Worm (Caenorhabditis elegans): ENCODE measurements around the gene Y47D7A.3.

The Y47D7A.3 gene

DNA sequence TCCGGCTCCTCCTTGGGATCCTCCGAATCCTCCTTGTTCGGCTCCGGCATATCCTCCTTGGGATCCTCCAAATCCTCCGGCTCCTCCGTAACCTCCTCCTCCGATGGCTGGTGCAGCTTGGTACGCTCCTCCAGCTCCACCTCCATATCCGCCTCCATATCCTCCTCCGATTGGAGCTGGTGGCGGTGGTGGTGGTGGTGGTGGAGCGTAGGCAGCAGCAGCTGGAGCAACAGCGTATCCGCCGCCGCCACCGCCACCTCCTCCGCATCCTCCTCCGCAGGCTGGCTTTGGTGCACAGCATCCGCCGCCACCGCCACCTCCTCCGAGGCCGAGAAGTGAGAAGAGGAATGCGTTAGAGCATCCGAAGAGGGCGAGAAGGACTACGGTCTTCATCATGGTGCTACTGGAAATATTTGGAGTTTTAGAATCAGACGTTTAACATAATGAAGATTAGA, 22.1 kb downstream of the Y47D7A.3 start, which contains the start of gene Y47D7A.15:
Gene Y47D7A.15, minus strand, starts transcription at position 405 of the 455 bp plus-strand sequence.
- TF ChIP-seq mml-1 (tag; optimal IDR thresholded peaks at IDR 0.05): no peak
- TF ChIP-seq snpc-4 (tag; optimal IDR thresholded peaks at IDR 0.05): no peak
- no peak for TF ChIP-seq egl-27 (tag; optimal IDR thresholded peaks at IDR 0.05)
- no peak for TF ChIP-seq daf-12 (tag; optimal IDR thresholded peaks at IDR 0.05)
- no peak for TF ChIP-seq fkh-10 (GFP tag; optimal IDR thresholded peaks at IDR 0.05)
- no peak for TF ChIP-seq nhr-28 (tag; optimal IDR thresholded peaks at IDR 0.05)
- TF ChIP-seq pqm-1 (tag; optimal IDR thresholded peaks at IDR 0.05): no peak
- no peak for TF ChIP-seq fos-1 (tag; optimal IDR thresholded peaks at IDR 0.05)
- no peak for TF ChIP-seq tbx-2 (tag; optimal IDR thresholded peaks at IDR 0.05)
- TF ChIP-seq zag-1 (tag; optimal IDR thresholded peaks at IDR 0.05): no peak
- TF ChIP-seq eor-1 (tag; optimal IDR thresholded peaks at IDR 0.05): no peak
- no peak for TF ChIP-seq ceh-9 (tag; optimal IDR thresholded peaks at IDR 0.05)
- no peak for TF ChIP-seq lin-15B (tag; optimal IDR thresholded peaks at IDR 0.05)
- no peak for TF ChIP-seq ztf-11 (tag; optimal IDR thresholded peaks at IDR 0.05)
- no peak for TF ChIP-seq hmg-11 (tag; optimal IDR thresholded peaks at IDR 0.05)
- TF ChIP-seq pha-4 (tag; optimal IDR thresholded peaks at IDR 0.05): no peak
- TF ChIP-seq nhr-12 (tag; optimal IDR thresholded peaks at IDR 0.05): no peak
- TF ChIP-seq ama-1 (optimal IDR thresholded peaks at IDR 0.05): no peak
- no peak for TF ChIP-seq lsy-12 (tag; optimal IDR thresholded peaks at IDR 0.05)

DNA sequence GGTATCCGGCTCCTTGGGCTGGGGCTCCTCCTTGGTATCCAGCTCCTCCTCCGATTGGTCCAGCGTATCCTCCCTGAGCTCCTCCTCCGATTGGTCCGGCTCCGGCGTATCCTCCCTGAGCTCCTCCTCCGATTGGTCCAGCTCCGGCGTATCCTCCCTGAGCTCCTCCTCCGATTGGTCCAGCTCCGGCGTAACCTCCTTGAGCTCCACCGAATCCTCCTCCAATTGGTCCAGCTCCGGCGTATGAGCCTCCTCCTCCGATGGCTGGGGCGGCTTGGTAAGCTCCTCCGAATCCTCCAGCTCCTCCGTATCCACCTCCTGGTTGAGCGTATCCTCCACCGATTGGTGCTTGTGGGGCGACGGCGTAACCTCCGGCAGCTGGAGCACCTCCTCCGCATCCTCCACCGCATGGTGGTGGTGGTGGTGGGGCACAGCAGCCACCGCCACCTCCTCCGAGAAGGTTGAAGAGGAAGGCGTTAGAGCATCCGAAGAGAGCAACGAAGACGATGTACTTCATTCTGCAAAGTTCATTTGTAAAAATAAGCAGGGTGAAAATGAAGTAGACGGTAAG, 24.8 kb downstream of the Y47D7A.3 start, which contains the start of gene Y47D7A.13:
Gene Y47D7A.13, minus strand, starts transcription at position 517 of the 571 bp plus-strand sequence.
- TF ChIP-seq nhr-25 (tag; optimal IDR thresholded peaks at IDR 0.05) (peak; percentile 31), nhr-23 (tag; optimal IDR thresholded peaks at IDR 0.05) (no peak)

DNA sequence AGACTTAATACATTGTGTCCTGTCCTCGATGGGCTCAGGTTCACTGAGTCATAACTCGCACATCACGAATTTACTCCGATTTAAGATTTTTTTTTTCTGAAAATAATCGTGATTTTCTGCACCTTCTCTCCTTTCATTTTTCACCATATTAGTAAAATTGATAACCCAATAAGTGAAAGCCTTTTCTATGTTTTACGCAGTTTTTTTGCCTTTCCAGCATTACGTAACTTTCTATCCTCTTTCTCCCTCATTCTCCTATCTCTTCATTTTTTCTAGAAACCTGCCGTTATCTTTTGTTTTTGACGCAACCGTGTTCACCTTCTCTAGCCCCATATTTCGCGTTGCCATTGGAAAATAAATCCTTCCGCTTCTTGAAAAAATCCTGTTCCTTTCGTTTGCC, 26.5 kb downstream of the Y47D7A.3 start:
- no peak for TF ChIP-seq lin-15B (tag; optimal IDR thresholded peaks at IDR 0.05)
- TF ChIP-seq nhr-25 (tag; optimal IDR thresholded peaks at IDR 0.05): peak; percentile 43

DNA sequence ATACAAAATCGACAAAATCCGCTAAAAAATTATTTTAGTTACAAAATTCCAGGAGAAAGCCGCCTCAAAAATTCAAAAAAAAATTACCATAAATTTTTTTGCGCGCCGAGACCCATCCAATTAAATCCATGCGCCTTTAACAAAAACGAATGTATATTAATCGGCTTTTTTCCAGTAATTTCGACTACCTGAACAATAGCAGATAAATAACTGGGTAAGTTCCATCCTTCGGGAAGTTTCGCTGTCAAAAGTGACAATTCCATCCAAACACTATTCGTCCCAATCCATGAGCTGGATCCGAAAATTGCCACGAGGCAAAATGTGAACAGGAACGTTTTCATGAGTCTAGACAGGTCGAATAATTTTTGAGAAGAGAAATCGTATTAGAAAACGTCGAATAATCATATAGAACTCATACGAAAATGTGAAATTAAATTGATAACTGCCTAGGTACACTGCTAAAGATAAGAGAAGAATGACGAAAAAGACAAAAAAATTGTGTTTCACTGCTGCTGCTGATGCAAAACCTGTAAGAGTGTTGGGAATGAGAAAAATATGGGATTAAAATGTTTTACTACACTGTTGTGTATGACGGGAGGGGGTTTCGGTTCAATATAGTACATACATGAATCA, 32.1 kb downstream of the Y47D7A.3 start, which contains the start of gene rft-1:
Gene rft-1, minus strand, starts transcription at position 475 of the 633 bp plus-strand sequence.
- TF ChIP-seq elt-2 (tag; optimal IDR thresholded peaks at IDR 0.05) (peak; percentile 50), ceh-82 (tag; optimal IDR thresholded peaks at IDR 0.05) (no peak), snpc-4 (tag; optimal IDR thresholded peaks at IDR 0.05) (no peak), pqm-1 (tag; optimal IDR thresholded peaks at IDR 0.05) (peak; percentile 12), eor-1 (tag; optimal IDR thresholded peaks at IDR 0.05) (no peak), mml-1 (tag; optimal IDR thresholded peaks at IDR 0.05) (no peak), hmg-11 (tag; optimal IDR thresholded peaks at IDR 0.05) (no peak), ztf-11 (tag; optimal IDR thresholded peaks at IDR 0.05) (no peak), skn-1 (tag; optimal IDR thresholded peaks at IDR 0.05) (no peak), fos-1 (tag; optimal IDR thresholded peaks at IDR 0.05) (no peak)

DNA sequence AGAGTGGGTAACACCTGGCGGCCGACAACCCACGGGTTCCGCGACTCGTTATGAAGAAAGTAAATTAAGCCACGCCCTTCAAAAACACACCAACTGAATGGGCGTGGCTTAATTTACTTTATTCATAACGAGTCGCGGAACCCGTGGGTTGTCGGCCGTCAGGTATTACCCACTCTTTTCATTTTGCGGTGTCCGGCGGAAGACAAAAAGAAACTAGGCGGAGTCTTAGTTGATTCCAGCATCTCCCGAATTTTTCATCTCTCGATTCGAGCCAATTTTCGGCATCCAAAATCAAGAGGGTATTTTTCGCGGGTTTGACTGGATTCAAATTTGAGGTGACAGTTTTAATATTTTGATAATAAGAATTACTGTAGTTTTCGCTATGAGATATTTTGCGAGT, 36.9 kb downstream of the Y47D7A.3 start:
- TF ChIP-seq daf-12 (tag; optimal IDR thresholded peaks at IDR 0.05) (no peak), unc-39 (tag; optimal IDR thresholded peaks at IDR 0.05) (no peak), ztf-11 (tag; optimal IDR thresholded peaks at IDR 0.05) (no peak), skn-1 (tag; optimal IDR thresholded peaks at IDR 0.05) (no peak), lin-39 (tag; optimal IDR thresholded peaks at IDR 0.05) (no peak), ztf-4 (tag; optimal IDR thresholded peaks at IDR 0.05) (no peak), egl-27 (tag; optimal IDR thresholded peaks at IDR 0.05) (no peak), elt-3 (tag; optimal IDR thresholded peaks at IDR 0.05) (no peak), ceh-28 (tag; optimal IDR thresholded peaks at IDR 0.05) (no peak), pha-4 (tag; optimal IDR thresholded peaks at IDR 0.05) (no peak), tbx-2 (tag; optimal IDR thresholded peaks at IDR 0.05) (no peak), nhr-25 (tag; optimal IDR thresholded peaks at IDR 0.05) (no peak), aly-2 (tag; optimal IDR thresholded peaks at IDR 0.05) (no peak), R02D3.7 (tag; optimal IDR thresholded peaks at IDR 0.05) (no peak), nhr-67 (tag; optimal IDR thresholded peaks at IDR 0.05) (no peak), jun-1 (tag; optimal IDR thresholded peaks at IDR 0.05) (no peak), nhr-11 (tag; optimal IDR thresholded peaks at IDR 0.05) (no peak), ceh-9 (tag; optimal IDR thresholded peaks at IDR 0.05) (no peak), nhr-28 (tag; optimal IDR thresholded peaks at IDR 0.05) (no peak), lsy-12 (tag; optimal IDR thresholded peaks at IDR 0.05) (no peak)

All from whole organism, L3 larva.